In the genomic region with DNA sequence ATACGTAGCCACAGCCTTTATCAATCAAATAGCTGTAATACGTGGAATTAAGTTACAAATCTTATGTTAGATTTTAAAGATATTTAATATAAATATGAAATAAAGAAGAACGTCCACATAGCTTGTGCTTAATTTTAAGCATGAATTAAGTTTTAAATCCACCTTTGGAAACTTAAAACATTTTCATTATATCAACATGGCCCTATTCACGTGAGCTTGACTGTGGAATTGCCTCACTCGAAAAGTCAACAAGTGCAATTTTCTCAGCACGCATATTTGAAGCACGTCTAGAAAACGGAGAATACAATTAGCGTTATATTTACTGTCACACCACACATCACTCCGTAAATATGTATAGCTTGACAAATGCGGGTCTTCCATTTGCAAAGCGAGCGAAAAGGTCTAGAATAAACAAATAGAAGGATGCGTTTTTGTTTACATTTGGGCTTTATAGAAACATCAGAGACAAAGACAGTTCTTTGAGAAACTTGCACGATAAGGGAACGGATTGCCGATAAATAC, we compare ENCODE assay signal across 5 fruit fly cellular contexts.
TF ChIP-seq lines count a peak whose summit lies in the region.

No protein-coding gene starts in this region.

- peak; percentile 32 for TF ChIP-seq CTCF in whole organism, embryonic (GFP tag; optimal IDR thresholded peaks at IDR 0.05; lab: Kevin White, UChicago)

TF ChIP-seq in whole organism, adult, 20 proteins besides CTCF, POLR2A, EP300 and RAD21 (continues in another document):
- peak; percentile 90 for TF ChIP-seq ovo (GFP tag; optimal IDR thresholded peaks at IDR 0.05; lab: Kevin White, UChicago)
- peak; percentile 88 for TF ChIP-seq toe (GFP tag; optimal IDR thresholded peaks at IDR 0.05; lab: Kevin White, UChicago)
- TF ChIP-seq Mnt (GFP tag; optimal IDR thresholded peaks at IDR 0.05; lab: Kevin White, UChicago), result peak; percentile 79
- TF ChIP-seq kay (GFP tag; lab: Kevin White, UChicago; ENCODE audit: borderline replicate concordance), result peak; percentile 96
- TF ChIP-seq CG11617 (GFP tag; optimal IDR thresholded peaks at IDR 0.05; lab: Kevin White, UChicago), result peak; percentile 94
- TF ChIP-seq pad (GFP tag; optimal IDR thresholded peaks at IDR 0.05; lab: Kevin White, UChicago), result peak; percentile 83
- TF ChIP-seq CG5204 (GFP tag; optimal IDR thresholded peaks at IDR 0.05; lab: Kevin White, UChicago), result peak; percentile 87
- TF ChIP-seq CG12768 (GFP tag; optimal IDR thresholded peaks at IDR 0.05; lab: Kevin White, UChicago), result peak; percentile 98
- TF ChIP-seq cic (GFP tag; optimal IDR thresholded peaks at IDR 0.05; lab: Kevin White, UChicago), result peak; percentile 92
- TF ChIP-seq Crg-1 (GFP tag; optimal IDR thresholded peaks at IDR 0.05; lab: Kevin White, UChicago), result peak; percentile 91
- peak; percentile 95 for TF ChIP-seq CG14711 (tag; optimal IDR thresholded peaks at IDR 0.05; lab: Kevin White, UChicago)
- TF ChIP-seq CG33017 (tag; optimal IDR thresholded peaks at IDR 0.05; lab: Kevin White, UChicago), result peak; percentile 98
- peak; percentile 97 for TF ChIP-seq bab1 (GFP tag; optimal IDR thresholded peaks at IDR 0.05; lab: Kevin White, UChicago)
- peak; percentile 86 for TF ChIP-seq tj (GFP tag; optimal IDR thresholded peaks at IDR 0.05; lab: Kevin White, UChicago)
- peak; percentile 97 for TF ChIP-seq CG7101 (tag; optimal IDR thresholded peaks at IDR 0.05; lab: Kevin White, UChicago)
- peak; percentile 97 for TF ChIP-seq CG7045 (GFP tag; optimal IDR thresholded peaks at IDR 0.05; lab: Kevin White, UChicago)

TF ChIP-seq in whole organism, embryonic, 481 proteins besides CTCF, POLR2A, EP300 and RAD21 (continues in another document):
- TF ChIP-seq knrl (GFP tag; IDR thresholded peaks at IDR 0.05; lab: Robert Waterston, UW; ENCODE audit: partially characterized antibody) (no peak), CG10147 (GFP tag; optimal IDR thresholded peaks at IDR 0.05; lab: Kevin White, UChicago) (peak; percentile 89), maf-S (GFP tag; optimal IDR thresholded peaks at IDR 0.05; lab: Kevin White, UChicago) (peak; percentile 69), shn (GFP tag; optimal IDR thresholded peaks at IDR 0.05; lab: Kevin White, UChicago) (peak; percentile 41), al (GFP tag; IDR thresholded peaks at IDR 0.05; lab: Robert Waterston, UW) (peak; percentile 81), CG2116 (GFP tag; optimal IDR thresholded peaks at IDR 0.05; lab: Kevin White, UChicago) (peak; percentile 45), CG11093 (GFP tag; IDR thresholded peaks at IDR 0.05; lab: Robert Waterston, UW) (peak; percentile 72), Max (GFP tag; optimal IDR thresholded peaks at IDR 0.05; lab: Kevin White, UChicago) (peak; percentile 87), Dip3 (GFP tag; optimal IDR thresholded peaks at IDR 0.05; lab: Kevin White, UChicago) (peak; percentile 39), CG6254 (GFP tag; optimal IDR thresholded peaks at IDR 0.05; lab: Kevin White, UChicago) (peak; percentile 83), Atf3 (GFP tag; optimal IDR thresholded peaks at IDR 0.05; lab: Kevin White, UChicago) (peak; percentile 19), CG10654 (GFP tag; optimal IDR thresholded peaks at IDR 0.05; lab: Kevin White, UChicago) (peak; percentile 73), hth (optimal IDR thresholded peaks at IDR 0.05; lab: Kevin White, UChicago) (no peak), Blimp-1 (GFP tag; optimal IDR thresholded peaks at IDR 0.05; lab: Kevin White, UChicago) (peak; percentile 91), oc (tag; optimal IDR thresholded peaks at IDR 0.05; lab: Kevin White, UChicago) (peak; percentile 93), CG6689 (GFP tag; IDR thresholded peaks at IDR 0.05; lab: Robert Waterston, UW) (peak; percentile 85), Adf1 (GFP tag; IDR thresholded peaks at IDR 0.05; lab: Robert Waterston, UW) (peak; percentile 55)

TF ChIP-seq in whole organism, prepupa, 60 proteins besides CTCF, POLR2A, EP300 and RAD21 (continues in another document):
- peak; percentile 93 for TF ChIP-seq esn (GFP tag; optimal IDR thresholded peaks at IDR 0.05; lab: Kevin White, UChicago)
- TF ChIP-seq CG3919 (GFP tag; optimal IDR thresholded peaks at IDR 0.05; lab: Kevin White, UChicago), result peak; percentile 95
- peak; percentile 93 for TF ChIP-seq CG6854 (GFP tag; optimal IDR thresholded peaks at IDR 0.05; lab: Kevin White, UChicago)
- TF ChIP-seq CG6276 (GFP tag; optimal IDR thresholded peaks at IDR 0.05; lab: Kevin White, UChicago), result peak; percentile 95
- TF ChIP-seq fkh (GFP tag; optimal IDR thresholded peaks at IDR 0.05; lab: Kevin White, UChicago), result peak; percentile 96
- TF ChIP-seq spab (GFP tag; optimal IDR thresholded peaks at IDR 0.05; lab: Kevin White, UChicago), result peak; percentile 93
- peak; percentile 93 for TF ChIP-seq Met (GFP tag; optimal IDR thresholded peaks at IDR 0.05; lab: Kevin White, UChicago)
- TF ChIP-seq CG3032 (tag; optimal IDR thresholded peaks at IDR 0.05; lab: Kevin White, UChicago), result peak; percentile 97
- TF ChIP-seq CG11762 (GFP tag; optimal IDR thresholded peaks at IDR 0.05; lab: Kevin White, UChicago; ENCODE audit: insufficient read depth), result peak; percentile 94
- peak; percentile 92 for TF ChIP-seq CG11294 (GFP tag; IDR thresholded peaks at IDR 0.05; lab: Robert Waterston, UW)
- peak; percentile 86 for TF ChIP-seq CG31627 (GFP tag; optimal IDR thresholded peaks at IDR 0.05; lab: Kevin White, UChicago)
- TF ChIP-seq Hr4 (GFP tag; optimal IDR thresholded peaks at IDR 0.05; lab: Kevin White, UChicago), result peak; percentile 94
- TF ChIP-seq Eip93F (GFP tag; optimal IDR thresholded peaks at IDR 0.05; lab: Kevin White, UChicago), result peak; percentile 93
- peak; percentile 52 for TF ChIP-seq dac (GFP tag; optimal IDR thresholded peaks at IDR 0.05; lab: Kevin White, UChicago)
- TF ChIP-seq CG15336 (GFP tag; IDR thresholded peaks at IDR 0.05; lab: Robert Waterston, UW), result peak; percentile 98
- TF ChIP-seq CG6792 (GFP tag; optimal IDR thresholded peaks at IDR 0.05; lab: Kevin White, UChicago), result peak; percentile 92
- TF ChIP-seq CG32006 (GFP tag; optimal IDR thresholded peaks at IDR 0.05; lab: Kevin White, UChicago), result peak; percentile 96
- peak; percentile 96 for TF ChIP-seq CG6808 (GFP tag; optimal IDR thresholded peaks at IDR 0.05; lab: Kevin White, UChicago)

TF ChIP-seq in whole organism, pupa, 21 proteins besides CTCF, POLR2A, EP300 and RAD21 (continues in another document):
- peak; percentile 91 for TF ChIP-seq fd96Ca (GFP tag; IDR thresholded peaks at IDR 0.05; lab: Robert Waterston, UW)
- peak; percentile 92 for TF ChIP-seq CG13204 (GFP tag; optimal IDR thresholded peaks at IDR 0.05; lab: Kevin White, UChicago)
- peak; percentile 98 for TF ChIP-seq CG8159 (tag; optimal IDR thresholded peaks at IDR 0.05; lab: Kevin White, UChicago)
- TF ChIP-seq CG14655 (GFP tag; optimal IDR thresholded peaks at IDR 0.05; lab: Kevin White, UChicago), result peak; percentile 97
- TF ChIP-seq Snoo (tag; optimal IDR thresholded peaks at IDR 0.05; lab: Kevin White, UChicago), result peak; percentile 95
- peak; percentile 45 for TF ChIP-seq EcR (GFP tag; optimal IDR thresholded peaks at IDR 0.05; lab: Kevin White, UChicago)
- TF ChIP-seq CG34367 (tag; optimal IDR thresholded peaks at IDR 0.05; lab: Kevin White, UChicago), result peak; percentile 96
- peak; percentile 96 for TF ChIP-seq Ets98B (GFP tag; IDR thresholded peaks at IDR 0.05; lab: Robert Waterston, UW)
- TF ChIP-seq CG32121 (GFP tag; IDR thresholded peaks at IDR 0.05; lab: Robert Waterston, UW), result peak; percentile 97
- peak; percentile 94 for TF ChIP-seq Pif1B (GFP tag; optimal IDR thresholded peaks at IDR 0.05; lab: Kevin White, UChicago)
- peak; percentile 97 for TF ChIP-seq D1 (tag; optimal IDR thresholded peaks at IDR 0.05; lab: Kevin White, UChicago)
- peak; percentile 95 for TF ChIP-seq Pif1A (GFP tag; optimal IDR thresholded peaks at IDR 0.05; lab: Kevin White, UChicago)
- peak; percentile 98 for TF ChIP-seq CG4496 (GFP tag; IDR thresholded peaks at IDR 0.05; lab: Robert Waterston, UW)
- TF ChIP-seq rn (GFP tag; IDR thresholded peaks at IDR 0.05; lab: Robert Waterston, UW), result peak; percentile 90
- peak; percentile 94 for TF ChIP-seq CG12605 (GFP tag; IDR thresholded peaks at IDR 0.05; lab: Robert Waterston, UW)
- TF ChIP-seq gl (tag; optimal IDR thresholded peaks at IDR 0.05; lab: Kevin White, UChicago), result peak; percentile 94
- TF ChIP-seq CG15710 (tag; optimal IDR thresholded peaks at IDR 0.05; lab: Kevin White, UChicago), result peak; percentile 95
- peak; percentile 96 for TF ChIP-seq CG9948 (tag; optimal IDR thresholded peaks at IDR 0.05; lab: Kevin White, UChicago)
- TF ChIP-seq CG10348 (GFP tag; IDR thresholded peaks at IDR 0.05; lab: Robert Waterston, UW), result peak; percentile 67

TF ChIP-seq in whole organism, wandering third instar larva, 38 proteins besides CTCF, POLR2A, EP300 and RAD21 (continues in another document):
- TF ChIP-seq h (GFP tag; optimal IDR thresholded peaks at IDR 0.05; lab: Kevin White, UChicago) (peak; percentile 96), Myc (optimal IDR thresholded peaks at IDR 0.05; lab: Kevin White, UChicago) (no peak), Dif (GFP tag; optimal IDR thresholded peaks at IDR 0.05; lab: Kevin White, UChicago; ENCODE audit: partially characterized antibody) (no peak), Rel (GFP tag; optimal IDR thresholded peaks at IDR 0.05; lab: Kevin White, UChicago) (peak; percentile 94), Rel (tag; optimal IDR thresholded peaks at IDR 0.05; lab: Kevin White, UChicago) (peak; percentile 84), CG32264 (GFP tag; optimal IDR thresholded peaks at IDR 0.05; lab: Kevin White, UChicago) (peak; percentile 65), Hr78 (GFP tag; optimal IDR thresholded peaks at IDR 0.05; lab: Kevin White, UChicago) (no peak), dmrt93B (GFP tag; optimal IDR thresholded peaks at IDR 0.05; lab: Kevin White, UChicago) (peak; percentile 91), woc (GFP tag; optimal IDR thresholded peaks at IDR 0.05; lab: Kevin White, UChicago) (peak; percentile 78), HLH106 (tag; optimal IDR thresholded peaks at IDR 0.05; lab: Kevin White, UChicago) (peak; percentile 97), OdsH (GFP tag; optimal IDR thresholded peaks at IDR 0.05; lab: Kevin White, UChicago) (peak; percentile 92), rgr (GFP tag; optimal IDR thresholded peaks at IDR 0.05; lab: Kevin White, UChicago) (peak; percentile 96), N (GFP tag; optimal IDR thresholded peaks at IDR 0.05; lab: Kevin White, UChicago) (no peak), Mio (GFP tag; optimal IDR thresholded peaks at IDR 0.05; lab: Kevin White, UChicago) (no peak), br (GFP tag; optimal IDR thresholded peaks at IDR 0.05; lab: Kevin White, UChicago) (peak; percentile 84), Dfd (GFP tag; optimal IDR thresholded peaks at IDR 0.05; lab: Kevin White, UChicago) (no peak), Hnf4 (GFP tag; optimal IDR thresholded peaks at IDR 0.05; lab: Kevin White, UChicago) (peak; percentile 82), CG9705 (GFP tag; optimal IDR thresholded peaks at IDR 0.05; lab: Kevin White, UChicago) (peak; percentile 88), foxo (GFP tag; optimal IDR thresholded peaks at IDR 0.05; lab: Kevin White, UChicago) (peak in 1 of 2 experiments; percentile 95), ey (GFP tag; optimal IDR thresholded peaks at IDR 0.05; lab: Kevin White, UChicago) (peak; percentile 91), lola (GFP tag; optimal IDR thresholded peaks at IDR 0.05; lab: Kevin White, UChicago) (no peak), sage (GFP tag; optimal IDR thresholded peaks at IDR 0.05; lab: Kevin White, UChicago) (peak; percentile 96)
